Worm (Caenorhabditis elegans) whole organism, L1 larva: ENCODE measurements around the gene C05B5.4.

ENCODE experiments used
- ama-1 ChIP-seq: fragments of 150-350 bp; optimal IDR thresholded peaks from 2 replicates; lab custom pipeline; 2014
- blmp-1 ChIP-seq: fragments of 150-350 bp; optimal IDR thresholded peaks from 2 replicates; lab custom pipeline; 2014; ENCODE audit warnings: missing biosample characterization, missing genetic modification characterization
- ceh-8 ChIP-seq: fragments of 200-800 bp; sonication (Bioruptor generic); optimal IDR thresholded peaks from 2 replicates; lab custom pipeline; 2018; ENCODE audit warnings: mild to moderate bottlenecking, missing genetic modification characterization, moderate library complexity, missing compliant biosample characterization
- dpl-1 ChIP-seq, 3 experiments: fragments of 150-350 bp in 2 of 3; sonication (generic microtip) in 1 of 3; optimal IDR thresholded peaks; 2 replicates each; lab custom pipeline; 2014 to 2017; ENCODE audit warnings: missing biosample characterization in 3 of 3, missing genetic modification characterization in 3 of 3, missing genetic modification reagents in 3 of 3
- efl-1 ChIP-seq, 4 experiments: fragments of 150-350 bp; optimal IDR thresholded peaks in 3 of 4; peaks in 1 of 4; 1 replicate in 1 of 4; 2 replicates in 3 of 4; lab custom pipeline; 2014; ENCODE audit warnings: missing biosample characterization in 2 of 4, missing genetic modification characterization in 2 of 4, missing genetic modification reagents in 2 of 4
- efl-3 ChIP-seq: fragments of 200-800 bp; sonication (Bioruptor generic); optimal IDR thresholded peaks from 2 replicates; lab custom pipeline; 2018; ENCODE audit warnings: mild to moderate bottlenecking, missing genetic modification characterization, missing compliant biosample characterization
- egl-13 ChIP-seq: sonication (generic microtip); optimal IDR thresholded peaks from 2 replicates; lab custom pipeline; 2016; ENCODE audit warnings: missing genotype, missing genetic modification reagents, missing genetic modification characterization, missing compliant biosample characterization
- egl-27 ChIP-seq, 2 experiments: fragments of 150-350 bp in 1 of 2; sonication (generic microtip); optimal IDR thresholded peaks; 3 replicates each; lab custom pipeline; 2017 to 2018; ENCODE audit warnings: missing biosample characterization in 2 of 2, missing genetic modification characterization in 2 of 2, missing genetic modification reagents in 2 of 2
- elt-3 ChIP-seq, 6 experiments: fragments of 150-350 bp in 1 of 6; sonication (generic microtip); optimal IDR thresholded peaks; 2 replicates each; lab custom pipeline; 2017 to 2018; ENCODE audit warnings: missing biosample characterization in 6 of 6, missing genetic modification characterization in 6 of 6, inconsistent platforms in 1 of 6
- fkh-10 ChIP-seq: sonication (generic microtip); optimal IDR thresholded peaks from 2 replicates; lab custom pipeline; 2017; ENCODE audit warnings: missing biosample characterization, missing genetic modification reagents, missing genetic modification characterization
- fkh-8 ChIP-seq: sonication (generic microtip); optimal IDR thresholded peaks from 2 replicates; lab custom pipeline; 2016; ENCODE audit warnings: mild to moderate bottlenecking, missing genetic modification characterization, missing compliant biosample characterization
- hlh-4 ChIP-seq: sonication (generic microtip); optimal IDR thresholded peaks from 2 replicates; lab custom pipeline; 2016; ENCODE audit warnings: mild to moderate bottlenecking, missing genetic modification characterization, missing compliant biosample characterization
- lin-14 ChIP-seq: fragments of 200-800 bp; sonication (Bioruptor generic); optimal IDR thresholded peaks from 2 replicates; lab custom pipeline; 2018; ENCODE audit warnings: mild to moderate bottlenecking, missing genetic modification characterization, moderate library complexity, missing compliant biosample characterization
- lin-15B ChIP-seq: fragments of 150-350 bp; sonication (generic microtip); optimal IDR thresholded peaks from 3 replicates; lab custom pipeline; 2014; ENCODE audit warnings: missing biosample characterization, missing genetic modification characterization
- lin-35 ChIP-seq, 2 experiments: fragments of 150-350 bp; optimal IDR thresholded peaks; 2 replicates each; lab custom pipeline; 2014; ENCODE audit warnings: missing biosample characterization in 2 of 2, missing genetic modification characterization in 2 of 2, missing genetic modification reagents in 2 of 2
- lin-39 ChIP-seq: fragments of 150-350 bp; optimal IDR thresholded peaks from 2 replicates; lab custom pipeline; 2014; ENCODE audit warnings: missing biosample characterization, missing genetic modification reagents, missing genetic modification characterization
- lir-3 ChIP-seq: sonication (generic microtip); optimal IDR thresholded peaks from 2 replicates; lab custom pipeline; 2016; ENCODE audit warnings: mild to moderate bottlenecking, missing genetic modification characterization, moderate library complexity, missing compliant biosample characterization; ENCODE audit not compliant: poor library complexity
- mab-9 ChIP-seq: fragments of 200-800 bp; sonication (Bioruptor generic); IDR thresholded peaks from 2 replicates; pipeline ENCODE4 v1.3.6; 2022; ENCODE audit warnings: missing genetic modification reagents, missing genetic modification characterization, missing compliant biosample characterization
- nhr-28 ChIP-seq: fragments of 150-350 bp; optimal IDR thresholded peaks from 2 replicates; lab custom pipeline; 2014; ENCODE audit warnings: missing biosample characterization, missing genetic modification characterization
- nhr-90 ChIP-seq: sonication (generic microtip); optimal IDR thresholded peaks from 2 replicates; lab custom pipeline; 2016; ENCODE audit warnings: mild to moderate bottlenecking, missing genetic modification characterization, missing compliant biosample characterization; ENCODE audit not compliant: poor library complexity
- pag-3 ChIP-seq: sonication (generic microtip); optimal IDR thresholded peaks from 2 replicates; lab custom pipeline; 2017; ENCODE audit warnings: missing genetic modification characterization, mild to moderate bottlenecking, missing compliant biosample characterization, antibody characterized with exemption, borderline replicate concordance; ENCODE audit not compliant: insufficient read depth
- rnt-1 ChIP-seq: sonication (generic microtip); optimal IDR thresholded peaks from 2 replicates; lab custom pipeline; 2016; ENCODE audit warnings: mild to moderate bottlenecking, missing genetic modification characterization, moderate library complexity, missing compliant biosample characterization
- snpc-4 ChIP-seq: fragments of 150-350 bp; optimal IDR thresholded peaks from 2 replicates; lab custom pipeline; 2014; ENCODE audit warnings: missing biosample characterization, missing genetic modification characterization
- sox-4 ChIP-seq: sonication (generic microtip); optimal IDR thresholded peaks from 2 replicates; lab custom pipeline; 2016; ENCODE audit warnings: missing genetic modification characterization, missing compliant biosample characterization
- sup-37 ChIP-seq: fragments of 200-800 bp; sonication (Bioruptor generic); optimal IDR thresholded peaks from 2 replicates; lab custom pipeline; 2018; ENCODE audit warnings: mild to moderate bottlenecking, missing genetic modification characterization, missing compliant biosample characterization
- tbx-2 ChIP-seq: sonication (generic microtip); optimal IDR thresholded peaks from 2 replicates; lab custom pipeline; 2016; ENCODE audit warnings: missing genetic modification characterization, missing compliant biosample characterization
- unc-130 ChIP-seq: fragments of 150-350 bp; optimal IDR thresholded peaks from 2 replicates; lab custom pipeline; 2017; ENCODE audit warnings: missing biosample characterization, missing genetic modification characterization, inconsistent platforms
- zag-1 ChIP-seq: fragments of 150-350 bp; optimal IDR thresholded peaks from 2 replicates; lab custom pipeline; 2014; ENCODE audit warnings: missing biosample characterization, missing genetic modification characterization
- ztf-4 ChIP-seq: fragments of 150-350 bp; optimal IDR thresholded peaks from 2 replicates; lab custom pipeline; 2014; ENCODE audit warnings: missing biosample characterization, missing genetic modification characterization

The C05B5.4 gene

ce11 chrIII:10016413-10017051 is 22.8 kb downstream of the C05B5.4 start, which contains the start of gene rgs-1 (continued):
- TF ChIP-seq lin-35 (GFP tag; optimal IDR thresholded peaks at IDR 0.05; lab: Kevin White, UChicago) (peak in 1 of 2 experiments; percentile 55), lin-39 (no peak), zag-1 (tag; lab: Kevin White, UChicago) (no peak), ceh-8 (GFP tag; lab: Kevin White, UChicago) (no peak), dpl-1 (GFP tag; optimal IDR thresholded peaks at IDR 0.05; lab: Kevin White, UChicago) (peak in 1 of 3 experiments; percentile 13), efl-3 (GFP tag; lab: Kevin White, UChicago) (no peak), sup-37 (GFP tag; lab: Kevin White, UChicago) (no peak), tbx-2 (peak; percentile 33)

ce11 chrIII:10018007-10018406 is 24.3 kb downstream of the C05B5.4 start:
- TF ChIP-seq egl-27 (tag; optimal IDR thresholded peaks at IDR 0.05; lab: Kevin White, UChicago) (no peak), ceh-8 (GFP tag; lab: Kevin White, UChicago) (peak; percentile 43), mab-9 (GFP tag; lab: Robert Waterston, UW) (no peak), unc-130 (tag; lab: Kevin White, UChicago) (no peak), fkh-8 (tag; lab: Kevin White, UChicago) (peak; percentile 6), rnt-1 (tag; lab: Kevin White, UChicago) (no peak), egl-13 (tag; lab: Kevin White, UChicago) (no peak), snpc-4 (peak; percentile 25)
- TF ChIP-seq, all 84 proteins: peak for 3

- TF ChIP-seq pag-3 (tag; lab: Kevin White, UChicago) (no peak), sox-4 (tag; lab: Kevin White, UChicago) (no peak)
- TF ChIP-seq, all 84 proteins: peak for 0
Measured at ce11 chrIII:10023452-10023851, 29.8 kb downstream of the C05B5.4 start, which contains the start of gene ins-21. TSS of gene ins-21 (plus strand) at chrIII:10023752.

- TF ChIP-seq lin-14 (GFP tag; lab: Kevin White, UChicago) (no peak), nhr-28 (tag; lab: Kevin White, UChicago) (no peak), efl-1 (optimal IDR thresholded peaks at IDR 0.05; lab: Kevin White, UChicago) (no peak), efl-1 (GFP tag; optimal IDR thresholded peaks at IDR 0.05 in 1 of 2; lab: Kevin White, UChicago) (no peak), nhr-90 (no peak), mab-9 (GFP tag; lab: Robert Waterston, UW) (no peak)
- TF ChIP-seq, all 84 proteins: peak for 0
Measured at ce11 chrIII:10025989-10026388, 32.3 kb downstream of the C05B5.4 start, which contains the start of gene ins-22. TSS of gene ins-22 (plus strand) at chrIII:10026289.

- TF ChIP-seq lir-3 (tag; lab: Kevin White, UChicago) = no peak
- TF ChIP-seq sup-37 (GFP tag; lab: Kevin White, UChicago) = no peak
- no peak for TF ChIP-seq blmp-1 (tag; lab: Kevin White, UChicago)
- no peak for TF ChIP-seq hlh-4 (tag; lab: Kevin White, UChicago)
- TF ChIP-seq ama-1 (lab: Kevin White, UChicago) = no peak
- TF ChIP-seq fkh-10 (GFP tag; lab: Kevin White, UChicago) = no peak
- no peak for TF ChIP-seq lin-15B (tag; lab: Kevin White, UChicago)
- no peak for TF ChIP-seq ztf-4 (tag; lab: Kevin White, UChicago)
- TF ChIP-seq, all 84 proteins: peak for 0
Measured at ce11 chrIII:10027947-10028346, 34.3 kb downstream of the C05B5.4 start, which contains the start of gene ins-23. TSS of gene ins-23 (plus strand) at chrIII:10028247.

ce11 chrIII:10030549-10030948 is 36.9 kb downstream of the C05B5.4 start, which contains the start of gene M04D8.4:
TSS of gene M04D8.4 (minus strand) at chrIII:10030649.
- no peak for TF ChIP-seq snpc-4
- TF ChIP-seq elt-3 (tag; optimal IDR thresholded peaks at IDR 0.05; lab: Kevin White, UChicago) = no peak
- peak; percentile 60 for TF ChIP-seq ceh-8 (GFP tag; lab: Kevin White, UChicago)
- TF ChIP-seq, all 84 proteins: peak for 1
